Worm (Caenorhabditis elegans) whole organism, L2 larva: ENCODE results near the gene Y17G9A.4.

Experiments
- F13H6.1 ChIP-seq: sonication (generic microtip); optimal IDR thresholded peaks from 2 replicates; lab custom pipeline; 2016; ENCODE audit warnings: missing genetic modification characterization, missing compliant biosample characterization
- R02D3.7 ChIP-seq: fragments of 150-350 bp; optimal IDR thresholded peaks from 2 replicates; lab custom pipeline; 2014; ENCODE audit warnings: missing biosample characterization, missing genetic modification characterization
- ZK546.5 ChIP-seq: sonication (generic microtip); optimal IDR thresholded peaks from 2 replicates; lab custom pipeline; 2017; ENCODE audit warnings: missing biosample characterization, missing genetic modification characterization
- alr-1 ChIP-seq: fragments of 150-350 bp; optimal IDR thresholded peaks from 2 replicates; lab custom pipeline; 2014; ENCODE audit warnings: missing biosample characterization, missing genetic modification characterization
- blmp-1 ChIP-seq: sonication (generic microtip); optimal IDR thresholded peaks from 2 replicates; lab custom pipeline; 2017; ENCODE audit warnings: missing genetic modification characterization, mild to moderate bottlenecking, missing compliant biosample characterization, antibody characterized with exemption, moderate library complexity; ENCODE audit not compliant: insufficient read depth
- ceh-16 ChIP-seq: fragments of 150-350 bp; optimal IDR thresholded peaks from 2 replicates; lab custom pipeline; 2014; ENCODE audit warnings: missing biosample characterization, missing genetic modification characterization
- ceh-82 ChIP-seq: fragments of 150-350 bp; optimal IDR thresholded peaks from 2 replicates; lab custom pipeline; 2014; ENCODE audit warnings: missing biosample characterization, missing genetic modification characterization
- dmd-4 ChIP-seq: sonication (generic microtip); optimal IDR thresholded peaks from 2 replicates; lab custom pipeline; 2017; ENCODE audit warnings: missing biosample characterization, missing genetic modification characterization
- egl-27 ChIP-seq: sonication (generic microtip); optimal IDR thresholded peaks from 3 replicates; lab custom pipeline; 2017; ENCODE audit warnings: missing biosample characterization, missing genetic modification reagents, missing genetic modification characterization
- elt-3 ChIP-seq: sonication (generic microtip); optimal IDR thresholded peaks from 2 replicates; lab custom pipeline; 2017; ENCODE audit warnings: missing biosample characterization, missing genetic modification characterization
- fos-1 ChIP-seq: fragments of 150-350 bp; optimal IDR thresholded peaks from 2 replicates; lab custom pipeline; 2014; ENCODE audit warnings: missing biosample characterization, missing genetic modification characterization
- gmeb-1 ChIP-seq: fragments of 150-350 bp; optimal IDR thresholded peaks from 2 replicates; lab custom pipeline; 2014; ENCODE audit warnings: missing biosample characterization, missing genetic modification characterization
- lin-11 ChIP-seq: fragments of 150-350 bp; sonication (generic microtip); optimal IDR thresholded peaks from 2 replicates; lab custom pipeline; 2014; ENCODE audit warnings: missing biosample characterization, missing genetic modification characterization, inconsistent platforms, mixed read lengths
- lin-39 ChIP-seq: fragments of 150-350 bp; optimal IDR thresholded peaks from 2 replicates; lab custom pipeline; 2014; ENCODE audit warnings: missing biosample characterization, missing genetic modification reagents, missing genetic modification characterization
- lsy-2 ChIP-seq, 2 experiments: fragments of 150-350 bp in 1 of 2; sonication (generic microtip) in 1 of 2; optimal IDR thresholded peaks; 2 replicates each; lab custom pipeline; 2014 to 2017; ENCODE audit warnings: missing biosample characterization in 2 of 2, missing genetic modification characterization in 2 of 2
- mab-5 ChIP-seq: fragments of 150-350 bp; optimal IDR thresholded peaks from 2 replicates; lab custom pipeline; 2014; ENCODE audit warnings: missing biosample characterization, missing genetic modification characterization
- mbf-1 ChIP-seq: sonication (generic microtip); optimal IDR thresholded peaks from 2 replicates; lab custom pipeline; 2017; ENCODE audit warnings: missing biosample characterization, missing genetic modification characterization
- mdl-1 ChIP-seq, 2 experiments: fragments of 150-350 bp in 1 of 2; sonication (generic microtip) in 1 of 2; optimal IDR thresholded peaks; 2 replicates each; lab custom pipeline; 2017; ENCODE audit warnings: missing biosample characterization in 2 of 2, missing genetic modification characterization in 2 of 2
- nhr-10 ChIP-seq: sonication (generic microtip); optimal IDR thresholded peaks from 2 replicates; lab custom pipeline; 2017; ENCODE audit warnings: missing biosample characterization, missing genetic modification characterization
- nhr-11 ChIP-seq: fragments of 150-350 bp; optimal IDR thresholded peaks from 2 replicates; lab custom pipeline; 2014; ENCODE audit warnings: missing biosample characterization, missing genetic modification characterization
- nhr-12 ChIP-seq: fragments of 150-350 bp; optimal IDR thresholded peaks from 2 replicates; lab custom pipeline; 2014; ENCODE audit warnings: missing biosample characterization, missing genetic modification characterization
- nhr-21 ChIP-seq: fragments of 150-350 bp; optimal IDR thresholded peaks from 2 replicates; lab custom pipeline; 2014; ENCODE audit warnings: missing biosample characterization, missing genetic modification characterization
- nhr-23 ChIP-seq: fragments of 150-350 bp; optimal IDR thresholded peaks from 2 replicates; lab custom pipeline; 2014; ENCODE audit warnings: missing biosample characterization, missing genetic modification reagents, missing genetic modification characterization
- nhr-237 ChIP-seq: fragments of 150-350 bp; optimal IDR thresholded peaks from 2 replicates; lab custom pipeline; 2014; ENCODE audit warnings: missing biosample characterization, missing genetic modification characterization
- nhr-25 ChIP-seq: fragments of 150-350 bp; sonication (generic microtip); optimal IDR thresholded peaks from 3 replicates; lab custom pipeline; 2014; ENCODE audit warnings: missing biosample characterization, missing genetic modification characterization
- nhr-77 ChIP-seq: fragments of 150-350 bp; optimal IDR thresholded peaks from 2 replicates; lab custom pipeline; 2014; ENCODE audit warnings: missing biosample characterization, missing genetic modification characterization
- peb-1 ChIP-seq: fragments of 150-350 bp; optimal IDR thresholded peaks from 2 replicates; lab custom pipeline; 2014; ENCODE audit warnings: missing biosample characterization, missing genetic modification characterization
- sma-3 ChIP-seq: sonication (generic microtip); optimal IDR thresholded peaks from 2 replicates; lab custom pipeline; 2016; ENCODE audit warnings: missing genetic modification reagents, missing genetic modification characterization, missing compliant biosample characterization
- snpc-4 ChIP-seq: fragments of 150-350 bp; optimal IDR thresholded peaks from 2 replicates; lab custom pipeline; 2014; ENCODE audit warnings: missing biosample characterization, missing genetic modification characterization
- unc-39 ChIP-seq: fragments of 150-350 bp; optimal IDR thresholded peaks from 2 replicates; lab custom pipeline; 2014; ENCODE audit warnings: missing biosample characterization, missing genetic modification characterization
- unc-62 ChIP-seq: fragments of 150-350 bp; optimal IDR thresholded peaks from 2 replicates; lab custom pipeline; 2014; ENCODE audit warnings: missing biosample characterization, missing genetic modification reagents, missing genetic modification characterization
- zag-1 ChIP-seq: fragments of 150-350 bp; optimal IDR thresholded peaks from 2 replicates; lab custom pipeline; 2014; ENCODE audit warnings: missing biosample characterization, missing genetic modification characterization
- ztf-11 ChIP-seq: sonication (generic microtip); optimal IDR thresholded peaks from 2 replicates; lab custom pipeline; 2017; ENCODE audit warnings: missing biosample characterization, missing genetic modification characterization
- ztf-4 ChIP-seq: fragments of 150-350 bp; optimal IDR thresholded peaks from 2 replicates; lab custom pipeline; 2014; ENCODE audit warnings: missing biosample characterization, missing genetic modification characterization

The Y17G9A.4 gene

ce11 chrIV:4877102-4877501, 15.8 kb upstream of the Y17G9A.4 start, which contains the start of gene str-170:
Gene str-170 (plus strand): TSS chrIV:4877402.
- TF ChIP-seq snpc-4 (tag; lab: Kevin White, UChicago): no peak
- TF ChIP-seq mab-5 (tag; lab: Kevin White, UChicago): no peak
- TF ChIP-seq nhr-10 (tag; lab: Kevin White, UChicago): no peak
- no peak for TF ChIP-seq nhr-12 (tag; lab: Kevin White, UChicago)
- no peak for TF ChIP-seq gmeb-1
- TF ChIP-seq sma-3 (GFP tag; lab: Kevin White, UChicago): no peak
- no peak for TF ChIP-seq ceh-82
- no peak for TF ChIP-seq nhr-11
- no peak for TF ChIP-seq mdl-1 (tag; optimal IDR thresholded peaks at IDR 0.05; lab: Kevin White, UChicago)
- TF ChIP-seq lsy-2 (tag; optimal IDR thresholded peaks at IDR 0.05; lab: Kevin White, UChicago): no peak
- no peak for TF ChIP-seq peb-1 (tag; lab: Kevin White, UChicago)
- TF ChIP-seq, all 48 proteins: peak for 0

DNA sequence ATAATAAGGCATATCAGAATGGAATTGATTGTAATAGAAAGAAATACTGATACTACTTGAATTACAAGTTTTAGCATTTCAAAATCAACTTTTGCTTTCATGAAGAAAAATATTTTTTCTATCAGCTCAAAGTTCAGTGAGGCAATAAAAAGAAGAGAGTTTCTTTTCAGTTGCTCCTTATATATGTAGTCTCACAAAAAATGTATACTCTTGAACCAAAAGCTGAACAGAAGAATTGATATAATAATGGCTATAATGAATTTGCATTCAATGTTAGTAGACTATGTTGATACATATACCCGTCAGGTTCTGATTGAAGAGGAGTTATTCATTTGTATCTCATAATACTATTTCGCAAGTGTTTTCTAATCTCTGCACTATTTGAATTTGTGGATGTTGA, 13.3 kb upstream of the Y17G9A.4 start, which contains the start of gene str-174:
str-174 (minus strand) TSS at position 101 of the 400 bp plus-strand sequence.
- TF ChIP-seq nhr-23 (tag; lab: Kevin White, UChicago) (no peak), egl-27 (tag; lab: Kevin White, UChicago) (no peak), lin-39 (tag; lab: Kevin White, UChicago) (no peak), nhr-237 (no peak), nhr-11 (no peak), nhr-77 (tag; lab: Kevin White, UChicago) (no peak)
- TF ChIP-seq, all 48 proteins: peak for 0

ce11 chrIV:4870546-4870945, 9.2 kb upstream of the Y17G9A.4 start, which contains the start of gene str-175:
Gene str-175 (minus strand): TSS chrIV:4870646.
- TF ChIP-seq nhr-10 (tag; lab: Kevin White, UChicago) (no peak), nhr-21 (tag; lab: Kevin White, UChicago) (no peak), ztf-4 (tag; lab: Kevin White, UChicago) (no peak), peb-1 (tag; lab: Kevin White, UChicago) (no peak), F13H6.1 (tag; lab: Kevin White, UChicago) (no peak), mdl-1 (tag; optimal IDR thresholded peaks at IDR 0.05; lab: Kevin White, UChicago) (no peak), lin-11 (tag; lab: Kevin White, UChicago) (no peak), nhr-77 (tag; lab: Kevin White, UChicago) (no peak)
- TF ChIP-seq, all 48 proteins: peak for 0

- TF ChIP-seq nhr-237: no peak
- no peak for TF ChIP-seq mab-5 (tag; lab: Kevin White, UChicago)
- no peak for TF ChIP-seq nhr-77 (tag; lab: Kevin White, UChicago)
- TF ChIP-seq ceh-16 (tag; lab: Kevin White, UChicago): no peak
- TF ChIP-seq nhr-23 (tag; lab: Kevin White, UChicago): no peak
- TF ChIP-seq snpc-4 (tag; lab: Kevin White, UChicago): no peak
- no peak for TF ChIP-seq unc-62 (GFP tag; lab: Kevin White, UChicago)
- TF ChIP-seq elt-3: no peak
- TF ChIP-seq ZK546.5 (tag; lab: Kevin White, UChicago): no peak
- no peak for TF ChIP-seq nhr-11
- TF ChIP-seq, all 48 proteins: peak for 0
Measured at ce11 chrIV:4867610-4868009, 6.3 kb upstream of the Y17G9A.4 start, which contains the start of gene str-172. Gene str-172 (minus strand): TSS chrIV:4867710.

ce11 chrIV:4866599-4866998, 5.2 kb upstream of the Y17G9A.4 start:
- TF ChIP-seq alr-1 (tag; lab: Kevin White, UChicago) (no peak), fos-1 (tag; lab: Kevin White, UChicago) (no peak), nhr-25 (tag; lab: Kevin White, UChicago) (no peak), blmp-1 (tag; lab: Kevin White, UChicago) (no peak)

- TF ChIP-seq R02D3.7 (tag; lab: Kevin White, UChicago) (no peak), mab-5 (tag; lab: Kevin White, UChicago) (no peak), mdl-1 (tag; optimal IDR thresholded peaks at IDR 0.05; lab: Kevin White, UChicago) (no peak), elt-3 (no peak), zag-1 (tag; lab: Kevin White, UChicago) (no peak), unc-39 (no peak), ztf-11 (tag; lab: Kevin White, UChicago) (no peak), nhr-237 (no peak), dmd-4 (tag; lab: Kevin White, UChicago) (no peak), alr-1 (tag; lab: Kevin White, UChicago) (no peak), lin-39 (tag; lab: Kevin White, UChicago) (no peak), snpc-4 (tag; lab: Kevin White, UChicago) (no peak), lsy-2 (tag; optimal IDR thresholded peaks at IDR 0.05; lab: Kevin White, UChicago) (no peak), nhr-11 (no peak), mbf-1 (tag; lab: Kevin White, UChicago) (no peak)
Measured at ce11 chrIV:4864524-4864923, 3.2 kb upstream of the Y17G9A.4 start.
